Fruit fly (Drosophila melanogaster): ENCODE measurements around the gene Npc2h.

Gene Npc2h

DNA sequence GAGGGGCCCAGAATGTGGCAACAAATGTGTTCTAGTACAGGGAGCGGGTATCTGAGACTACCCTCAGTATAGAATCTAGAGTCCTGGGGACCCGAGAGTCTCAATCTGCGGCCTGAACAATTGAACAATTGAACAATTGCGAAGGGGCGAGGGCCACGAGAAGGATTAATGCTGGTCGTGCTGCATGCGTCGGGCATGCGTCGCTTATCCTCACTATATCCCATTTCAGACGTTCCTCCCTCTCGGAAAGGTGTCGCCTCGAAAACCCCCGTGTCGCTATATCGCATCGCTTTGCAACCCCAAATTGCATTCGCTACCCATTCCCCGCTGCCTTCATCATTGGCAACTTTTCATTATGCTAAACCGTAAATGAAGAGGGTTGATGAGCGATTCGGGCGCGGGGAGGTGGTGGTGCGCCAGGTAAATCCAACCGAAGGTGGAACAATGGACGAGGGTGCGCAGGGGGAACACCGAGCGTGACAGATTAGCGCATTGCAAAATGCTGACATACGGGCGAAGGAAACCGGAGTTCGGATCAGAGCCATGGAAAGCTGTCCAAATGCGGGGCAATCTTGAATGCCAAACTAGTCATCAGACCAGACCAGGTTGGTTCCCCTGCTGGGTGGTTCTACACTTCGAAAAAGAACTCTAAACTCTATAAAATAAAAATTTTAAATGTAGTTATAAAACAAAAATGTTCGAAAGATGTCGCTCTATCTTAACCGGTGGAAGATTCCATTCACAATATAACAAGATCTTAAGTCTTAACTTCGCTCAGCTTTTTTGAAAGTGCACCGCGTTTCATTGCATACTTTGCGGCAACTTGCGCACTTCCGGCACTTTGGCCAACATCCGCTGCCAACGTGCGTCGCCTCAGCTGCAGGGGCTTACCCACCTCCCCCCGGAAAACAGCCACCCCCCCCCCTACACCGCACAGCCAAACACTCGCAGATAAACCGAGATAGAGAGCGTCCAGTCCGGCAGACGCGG, 12.9 kb upstream of the Npc2h start (continued):
- TF ChIP-seq CG7987 (GFP tag; optimal IDR thresholded peaks at IDR 0.05) (no peak), zfh1 (GFP tag; IDR thresholded peaks at IDR 0.05) (peak; percentile 49; the same call in 2 of the 3 replicates), CG5953 (GFP tag; IDR thresholded peaks at IDR 0.05) (peak; percentile 46; the same call in 1 of the 2 replicates), CG7372 (GFP tag; IDR thresholded peaks at IDR 0.05) (no peak; the same call in 1 of the 2 replicates), ci (GFP tag; IDR thresholded peaks at IDR 0.05) (peak; percentile 62; the same call in 1 of the 3 replicates), nau (GFP tag; optimal IDR thresholded peaks at IDR 0.05) (no peak), ab (GFP tag; optimal IDR thresholded peaks at IDR 0.05) (no peak), sisA (GFP tag; IDR thresholded peaks at IDR 0.05) (no peak), CG2202 (tag; optimal IDR thresholded peaks at IDR 0.05) (no peak), Drgx (GFP tag; IDR thresholded peaks at IDR 0.05) (no peak), D19A (tag; optimal IDR thresholded peaks at IDR 0.05) (no peak), disco-r (GFP tag; optimal IDR thresholded peaks at IDR 0.05) (no peak), insv (GFP tag; optimal IDR thresholded peaks at IDR 0.05) (no peak), Doc2 (GFP tag; IDR thresholded peaks at IDR 0.05) (no peak), CG17328 (GFP tag; IDR thresholded peaks at IDR 0.05) (0 out of 2 replicates have a peak, but pooled peaks have one; percentile 19), Atf6 (GFP tag; IDR thresholded peaks at IDR 0.05) (no peak), CoRest (tag; optimal IDR thresholded peaks at IDR 0.05) (no peak), sug (tag; optimal IDR thresholded peaks at IDR 0.05) (no peak), Ets97D (GFP tag; optimal IDR thresholded peaks at IDR 0.05) (no peak), Lpt (GFP tag; optimal IDR thresholded peaks at IDR 0.05) (no peak), CG14965 (GFP tag; optimal IDR thresholded peaks at IDR 0.05; ENCODE audit: borderline replicate concordance) (no peak), CG30020 (tag; optimal IDR thresholded peaks at IDR 0.05) (no peak), CG15011 (GFP tag; optimal IDR thresholded peaks at IDR 0.05) (no peak), salm (tag; optimal IDR thresholded peaks at IDR 0.05) (no peak), CG2116 (GFP tag; optimal IDR thresholded peaks at IDR 0.05) (no peak), Dek (tag; optimal IDR thresholded peaks at IDR 0.05) (no peak), br (optimal IDR thresholded peaks at IDR 0.05) (no peak), schlank (tag; optimal IDR thresholded peaks at IDR 0.05) (no peak), Spps (tag; optimal IDR thresholded peaks at IDR 0.05) (no peak), trem (tag; optimal IDR thresholded peaks at IDR 0.05) (peak; percentile 27), CG8924 (tag; optimal IDR thresholded peaks at IDR 0.05) (peak; percentile 8), Asciz (GFP tag; optimal IDR thresholded peaks at IDR 0.05) (peak; percentile 8), chif (GFP tag; optimal IDR thresholded peaks at IDR 0.05) (no peak), CG3065 (GFP tag; optimal IDR thresholded peaks at IDR 0.05) (no peak), CG11560 (tag; IDR thresholded peaks at IDR 0.05) (no peak), z (GFP tag; IDR thresholded peaks at IDR 0.05) (0 out of 3 replicates have a peak, but pooled peaks have one; percentile 37), stwl (tag; optimal IDR thresholded peaks at IDR 0.05) (no peak), CG15073 (GFP tag; optimal IDR thresholded peaks at IDR 0.05) (no peak), lov (optimal IDR thresholded peaks at IDR 0.05) (no peak), lov (GFP tag; IDR thresholded peaks at IDR 0.05) (peak; percentile 60; the same call in 1 of the 3 replicates), Elba2 (GFP tag; optimal IDR thresholded peaks at IDR 0.05) (no peak), hth (optimal IDR thresholded peaks at IDR 0.05) (no peak), CG43689 (GFP tag; IDR thresholded peaks at IDR 0.05) (no peak), CG8478 (optimal IDR thresholded peaks at IDR 0.05) (no peak), CG18619 (GFP tag; optimal IDR thresholded peaks at IDR 0.05) (no peak), BEAF-32 (GFP tag; optimal IDR thresholded peaks at IDR 0.05) (no peak), MESR4 (GFP tag; optimal IDR thresholded peaks at IDR 0.05) (no peak), CG8765 (GFP tag; IDR thresholded peaks at IDR 0.05) (no peak), pros (GFP tag; optimal IDR thresholded peaks at IDR 0.05) (peak; percentile 95), Meics (GFP tag; optimal IDR thresholded peaks at IDR 0.05) (no peak)

Data from whole organism, embryonic.